Fruit fly (Drosophila melanogaster) whole organism, embryonic: ENCODE data around the gene CG6296.

Experiments
- Aef1 ChIP-seq: fragments of 200-800 bp; sonication (Bioruptor generic); IDR thresholded peaks from 3 replicates; pipeline ENCODE4 v1.3.6; 2022; ENCODE audit warnings: missing biosample characterization, missing genetic modification characterization
- Atf-2 ChIP-seq: fragments of 200-800 bp; sonication (Bioruptor generic); optimal IDR thresholded peaks from 2 replicates; lab custom pipeline; 2016; ENCODE audit warnings: missing biosample characterization, missing genetic modification characterization
- CG11504 ChIP-seq: fragments of 200-800 bp; sonication (Bioruptor generic); optimal IDR thresholded peaks from 3 replicates; lab custom pipeline; 2019; ENCODE audit warnings: missing biosample characterization, mild to moderate bottlenecking, missing genetic modification characterization, moderate library complexity
- CG12659 ChIP-seq: fragments of 200-800 bp; sonication (Bioruptor generic); optimal IDR thresholded peaks from 3 replicates; lab custom pipeline; 2017; ENCODE audit warnings: mild to moderate bottlenecking, missing biosample characterization, missing genetic modification reagents, missing genetic modification characterization
- CG12942 ChIP-seq: fragments of 200-800 bp; sonication (Bioruptor generic); optimal IDR thresholded peaks from 3 replicates; lab custom pipeline; 2016; ENCODE audit warnings: missing biosample characterization, missing genetic modification characterization
- CG13123 ChIP-seq: fragments of 200-800 bp; sonication (Bioruptor generic); optimal IDR thresholded peaks from 2 replicates; lab custom pipeline; 2016; ENCODE audit warnings: missing biosample characterization, missing genetic modification characterization
- CG13424 ChIP-seq: fragments of 200-800 bp; sonication (Bioruptor generic); optimal IDR thresholded peaks from 2 replicates; lab custom pipeline; 2019; ENCODE audit warnings: missing biosample characterization, mild to moderate bottlenecking, missing genetic modification characterization, moderate library complexity
- CG14441 ChIP-seq: fragments of 200-800 bp; sonication (Bioruptor generic); IDR thresholded peaks from 2 replicates; pipeline ENCODE4 v1.3.6; 2022; ENCODE audit warnings: missing biosample characterization, missing genetic modification characterization
- CG14965 ChIP-seq: fragments of 200-800 bp; sonication (Bioruptor generic); optimal IDR thresholded peaks from 2 replicates; lab custom pipeline; 2016; ENCODE audit warnings: missing biosample characterization, missing genetic modification characterization, borderline replicate concordance
- CG1603 ChIP-seq: fragments of 200-800 bp; sonication (Bioruptor generic); optimal IDR thresholded peaks from 2 replicates; lab custom pipeline; 2019; ENCODE audit warnings: missing biosample characterization, mild to moderate bottlenecking, missing genetic modification characterization, moderate library complexity
- CG16813 ChIP-seq: fragments of 200-800 bp; sonication (Bioruptor generic); IDR thresholded peaks from 3 replicates; pipeline ENCODE4 v1.3.6; 2022; ENCODE audit warnings: missing biosample characterization, missing genetic modification characterization; ENCODE audit not compliant: partially characterized antibody
- CG17802 ChIP-seq: fragments of 200-800 bp; sonication (Bioruptor generic); optimal IDR thresholded peaks from 2 replicates; lab custom pipeline; 2018; ENCODE audit warnings: missing biosample characterization, mild to moderate bottlenecking, missing genetic modification characterization, moderate library complexity
- CG18011 ChIP-seq: fragments of 200-800 bp; sonication (Bioruptor generic); optimal IDR thresholded peaks from 2 replicates; lab custom pipeline; 2017; ENCODE audit warnings: missing biosample characterization, missing genetic modification characterization, mild to moderate bottlenecking, moderate library complexity, missing genotype
- CG31441 ChIP-seq: fragments of 200-800 bp; sonication (Bioruptor generic); IDR thresholded peaks from 2 replicates; pipeline ENCODE4 v1.3.6; 2022; ENCODE audit warnings: missing biosample characterization, missing genetic modification characterization
- CG33557 ChIP-seq: fragments of 200-800 bp; sonication (Bioruptor generic); optimal IDR thresholded peaks from 2 replicates; lab custom pipeline; 2019; ENCODE audit warnings: missing biosample characterization, mild to moderate bottlenecking, missing genetic modification characterization, moderate library complexity
- CG4360 ChIP-seq: fragments of 200-800 bp; sonication (Bioruptor generic); IDR thresholded peaks from 2 replicates; pipeline ENCODE4 v1.3.6; 2022; ENCODE audit warnings: missing biosample characterization, missing genetic modification characterization
- CG5180 ChIP-seq: fragments of 200-800 bp; sonication (Bioruptor generic); optimal IDR thresholded peaks from 3 replicates; lab custom pipeline; 2017; ENCODE audit warnings: missing biosample characterization, missing genetic modification characterization, mild to moderate bottlenecking, moderate library complexity, missing genetic modification reagents
- CG6689 ChIP-seq: fragments of 200-800 bp; sonication (Bioruptor generic); IDR thresholded peaks from 2 replicates; pipeline ENCODE4 v1.3.6; 2022; ENCODE audit warnings: missing biosample characterization, missing genetic modification characterization
- CG8765 ChIP-seq: fragments of 200-800 bp; sonication (Bioruptor generic); IDR thresholded peaks from 2 replicates; pipeline ENCODE4 v1.3.6; 2022; ENCODE audit warnings: missing biosample characterization, missing genetic modification characterization
- CkIIα-i1 ChIP-seq: fragments of 200-800 bp; sonication (Bioruptor generic); IDR thresholded peaks from 2 replicates; pipeline ENCODE4 v1.3.6; 2022; ENCODE audit warnings: missing biosample characterization, missing genetic modification characterization
- Dad ChIP-seq: fragments of 200-800 bp; sonication (Bioruptor generic); optimal IDR thresholded peaks from 3 replicates; lab custom pipeline; 2016; ENCODE audit warnings: missing biosample characterization, missing genetic modification characterization
- Doc3 ChIP-seq: fragments of 200-800 bp; sonication (Bioruptor generic); IDR thresholded peaks from 3 replicates; pipeline ENCODE4 v1.3.6; 2022; ENCODE audit warnings: missing biosample characterization, missing genetic modification characterization; ENCODE audit not compliant: partially characterized antibody
- ERR ChIP-seq: fragments of 200-800 bp; sonication (Bioruptor generic); optimal IDR thresholded peaks from 2 replicates; lab custom pipeline; 2016; ENCODE audit warnings: missing biosample characterization, missing genetic modification characterization
- Eip74EF ChIP-seq, 2 experiments: fragments of 200-800 bp in 1 of 2; fragments of >200 bp in 1 of 2; sonication (Bioruptor generic) in 1 of 2; optimal IDR thresholded peaks; 2 replicates each; lab custom pipeline; 2017 to 2019; ENCODE audit warnings: missing biosample characterization in 2 of 2, missing genetic modification characterization in 2 of 2, mild to moderate bottlenecking in 1 of 2, moderate library complexity in 1 of 2
- HLH54F ChIP-seq: fragments of 200-800 bp; sonication (Bioruptor generic); optimal IDR thresholded peaks from 3 replicates; lab custom pipeline; 2016; ENCODE audit warnings: missing biosample characterization, missing genetic modification characterization
- Hr3 ChIP-seq: fragments of 200-800 bp; sonication (Bioruptor generic); optimal IDR thresholded peaks from 3 replicates; lab custom pipeline; 2016; ENCODE audit warnings: missing biosample characterization, missing genetic modification characterization
- Mrtf ChIP-seq: fragments of 200-800 bp; sonication (Bioruptor generic); IDR thresholded peaks from 3 replicates; pipeline ENCODE4 v1.3.6; 2022; ENCODE audit warnings: missing biosample characterization, missing genetic modification characterization
- Oaz ChIP-seq: fragments of 200-800 bp; sonication (Bioruptor generic); IDR thresholded peaks from 2 replicates; pipeline ENCODE4 v1.3.6; 2022; ENCODE audit warnings: missing biosample characterization, missing genetic modification characterization
- Opbp ChIP-seq: fragments of 200-800 bp; sonication (Bioruptor generic); IDR thresholded peaks from 3 replicates; pipeline ENCODE4 v1.3.6; 2022; ENCODE audit warnings: missing biosample characterization, missing genetic modification characterization; ENCODE audit not compliant: partially characterized antibody
- ara ChIP-seq: fragments of 200-800 bp; sonication (Bioruptor generic); IDR thresholded peaks from 2 replicates; pipeline ENCODE4 v1.3.6; 2022; ENCODE audit warnings: missing biosample characterization, missing genetic modification characterization
- az2 ChIP-seq: fragments of 200-800 bp; sonication (Bioruptor generic); optimal IDR thresholded peaks from 3 replicates; lab custom pipeline; 2016; ENCODE audit warnings: missing biosample characterization, missing genetic modification characterization
- bsh ChIP-seq, 2 experiments: fragments of 200-800 bp; sonication (Bioruptor generic); optimal IDR thresholded peaks; 2 replicates each; lab custom pipeline; 2017 to 2018; ENCODE audit warnings: mild to moderate bottlenecking in 2 of 2, missing biosample characterization in 2 of 2, missing genetic modification characterization in 2 of 2, moderate library complexity in 1 of 2
- chif ChIP-seq, 2 experiments: fragments of 200-800 bp; sonication (Bioruptor generic); optimal IDR thresholded peaks; 3 replicates each; lab custom pipeline; 2016; ENCODE audit warnings: missing biosample characterization in 2 of 2, missing genetic modification characterization in 2 of 2
- chn ChIP-seq: fragments of 200-800 bp; sonication (Bioruptor generic); optimal IDR thresholded peaks from 2 replicates; lab custom pipeline; 2016; ENCODE audit warnings: missing biosample characterization, missing genetic modification characterization
- corto ChIP-seq: fragments of 200-800 bp; sonication (Bioruptor generic); optimal IDR thresholded peaks from 2 replicates; lab custom pipeline; 2016; ENCODE audit warnings: missing biosample characterization, mild to moderate bottlenecking, missing genetic modification characterization, moderate library complexity
- dati ChIP-seq: fragments of 200-800 bp; sonication (Bioruptor generic); IDR thresholded peaks from 2 replicates; pipeline ENCODE4 v1.3.6; 2022; ENCODE audit warnings: missing biosample characterization, missing genetic modification characterization
- esg ChIP-seq: fragments of 200-800 bp; sonication (Bioruptor generic); conservative IDR thresholded peaks from 2 replicates; pipeline ENCODE4 v1.3.6; 2022; ENCODE audit warnings: missing biosample characterization, missing genetic modification characterization
- klu ChIP-seq: fragments of 200-800 bp; sonication (Bioruptor generic); IDR thresholded peaks from 2 replicates; pipeline ENCODE4 v1.3.6; 2022; ENCODE audit warnings: missing biosample characterization, missing genetic modification characterization
- lola ChIP-seq, 3 experiments: fragments of >200 bp in 2 of 3; fragments of 200-800 bp in 1 of 3; sonication (Bioruptor generic) in 1 of 3; optimal IDR thresholded peaks; 2 replicates each; lab custom pipeline; 2017 to 2019; ENCODE audit warnings: missing biosample characterization in 3 of 3, missing genetic modification characterization in 3 of 3, mild to moderate bottlenecking in 1 of 3, moderate library complexity in 1 of 3
- nerfin-1 ChIP-seq: fragments of 200-800 bp; sonication (Bioruptor generic); optimal IDR thresholded peaks from 3 replicates; lab custom pipeline; 2019; ENCODE audit warnings: missing biosample characterization, mild to moderate bottlenecking, missing genetic modification characterization, moderate library complexity
- nom ChIP-seq: fragments of 200-800 bp; sonication (Bioruptor generic); optimal IDR thresholded peaks from 2 replicates; lab custom pipeline; 2017; ENCODE audit warnings: missing biosample characterization, missing genetic modification characterization, mild to moderate bottlenecking, moderate library complexity, missing genetic modification reagents
- pum ChIP-seq: fragments of 200-800 bp; sonication (Bioruptor generic); optimal IDR thresholded peaks from 2 replicates; lab custom pipeline; 2016; ENCODE audit warnings: missing biosample characterization, missing genetic modification characterization
- repo ChIP-seq: fragments of 200-800 bp; sonication (Bioruptor generic); optimal IDR thresholded peaks from 2 replicates; lab custom pipeline; 2016; ENCODE audit warnings: missing biosample characterization, missing genetic modification characterization
- sug ChIP-seq: fragments of 200-800 bp; optimal IDR thresholded peaks from 2 replicates; lab custom pipeline; 2019; ENCODE audit warnings: missing biosample characterization, mild to moderate bottlenecking, missing genetic modification characterization, moderate library complexity
- unc-4 ChIP-seq: fragments of 200-800 bp; sonication (Bioruptor generic); IDR thresholded peaks from 2 replicates; pipeline ENCODE4 v1.3.6; 2022; ENCODE audit warnings: missing biosample characterization, missing genetic modification characterization; ENCODE audit not compliant: partially characterized antibody
- wek ChIP-seq: fragments of 200-800 bp; sonication (Bioruptor generic); optimal IDR thresholded peaks from 3 replicates; lab custom pipeline; 2018; ENCODE audit warnings: missing biosample characterization, mild to moderate bottlenecking, missing genetic modification characterization, moderate library complexity
- zen2 ChIP-seq: fragments of 200-800 bp; sonication (Bioruptor generic); IDR thresholded peaks from 3 replicates; pipeline ENCODE4 v1.3.6; 2022; ENCODE audit warnings: missing biosample characterization, missing genetic modification characterization; ENCODE audit not compliant: partially characterized antibody
- zfh2 ChIP-seq: fragments of 200-800 bp; sonication (Bioruptor generic); optimal IDR thresholded peaks from 2 replicates; lab custom pipeline; 2016; ENCODE audit warnings: missing biosample characterization, missing genetic modification characterization

The CG6296 gene

DNA sequence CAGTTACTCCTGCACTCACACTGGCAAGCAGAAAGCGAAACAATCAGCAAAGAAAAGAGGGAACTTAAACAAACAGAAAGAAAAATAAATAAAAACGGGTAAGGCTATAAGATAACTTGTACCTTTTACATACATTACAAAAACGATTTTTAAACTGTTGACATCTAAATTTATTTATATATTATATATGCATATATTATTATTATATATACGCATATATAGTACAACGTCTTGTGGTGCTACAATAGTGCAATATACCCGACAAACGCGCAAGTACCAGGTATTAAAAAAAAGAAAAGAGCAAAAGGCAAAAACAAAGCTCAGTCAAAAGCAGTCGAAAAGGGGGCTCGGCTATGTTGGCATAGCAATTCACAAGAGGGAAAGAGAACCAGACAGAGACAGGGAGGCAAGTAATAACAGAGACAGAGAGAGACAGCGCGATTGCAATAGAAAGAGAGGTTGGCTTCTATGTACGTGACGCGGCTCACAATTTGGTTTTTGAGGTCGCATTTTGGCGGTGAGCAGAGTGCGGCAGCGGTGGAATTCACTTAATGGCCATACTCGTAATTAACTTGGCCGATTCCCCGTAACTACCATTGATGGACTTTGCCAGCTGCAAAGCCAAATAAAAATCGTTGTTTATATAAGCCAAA is 51.1 kb downstream of the CG6296 start (continued):
- TF ChIP-seq sug (tag; lab: Kevin White, UChicago) (no peak), CG12942 (peak; percentile 56), az2 (GFP tag; lab: Kevin White, UChicago) (peak; percentile 75), chif (GFP tag; optimal IDR thresholded peaks at IDR 0.05; lab: Kevin White, UChicago) (no peak), CG5180 (no peak), Doc3 (GFP tag; lab: Robert Waterston, UW) (no peak), CG33557 (no peak), chn (no peak), ERR (no peak), zen2 (GFP tag; lab: Robert Waterston, UW) (no peak), Aef1 (GFP tag; lab: Robert Waterston, UW) (peak; percentile 87), CG8765 (GFP tag; lab: Robert Waterston, UW) (no peak; the same call in 1 of the 2 replicates), CG1603 (tag; lab: Kevin White, UChicago) (no peak), Oaz (peak; percentile 54; the same call in 1 of the 2 replicates), Hr3 (GFP tag; lab: Kevin White, UChicago) (peak; percentile 83), klu (no peak), repo (GFP tag; lab: Kevin White, UChicago) (no peak), CG14965 (GFP tag; lab: Kevin White, UChicago) (no peak), dati (GFP tag; lab: Robert Waterston, UW) (0 out of 2 replicates have a peak, but pooled peaks have one; percentile 27), CG13123 (peak; percentile 42), CG18011 (GFP tag; lab: Kevin White, UChicago) (no peak), CG13424 (tag; lab: Kevin White, UChicago) (peak; percentile 71), CG12659 (GFP tag; lab: Kevin White, UChicago) (peak; percentile 43), bsh (GFP tag; optimal IDR thresholded peaks at IDR 0.05; lab: Kevin White, UChicago) (peak; percentile 88 to 92), CG6689 (GFP tag; lab: Robert Waterston, UW) (peak; percentile 90), Mrtf (GFP tag; lab: Robert Waterston, UW) (peak; percentile 71; the same call in 2 of the 3 replicates), corto (GFP tag; lab: Kevin White, UChicago) (peak; percentile 80), pum (GFP tag; lab: Kevin White, UChicago) (no peak), nom (GFP tag; lab: Kevin White, UChicago) (peak; percentile 94), lola (GFP tag; optimal IDR thresholded peaks at IDR 0.05; lab: Kevin White, UChicago) (peak in 1 of 3 experiments; percentile 52), CG31441 (GFP tag; lab: Robert Waterston, UW) (peak; percentile 81), CG16813 (no peak), Dad (GFP tag; lab: Kevin White, UChicago) (no peak), CkIIα-i1 (GFP tag; lab: Robert Waterston, UW) (no peak), CG11504 (tag; lab: Kevin White, UChicago) (peak; percentile 84), CG14441 (GFP tag; lab: Robert Waterston, UW) (peak; percentile 84), zfh2 (no peak), CG17802 (tag; lab: Kevin White, UChicago) (peak; percentile 44), HLH54F (GFP tag; lab: Kevin White, UChicago) (no peak), esg (GFP tag; lab: Robert Waterston, UW) (peak; percentile 74), CG4360 (GFP tag; lab: Robert Waterston, UW) (peak; percentile 67), Opbp (no peak), wek (GFP tag; lab: Kevin White, UChicago) (no peak), Eip74EF (GFP tag; optimal IDR thresholded peaks at IDR 0.05; lab: Kevin White, UChicago) (peak in 1 of 2 experiments; percentile 61), Atf-2 (no peak), nerfin-1 (tag; lab: Kevin White, UChicago) (peak; percentile 2), ara (peak; percentile 79), unc-4 (no peak)
